Worm (Caenorhabditis elegans) whole organism, L4 larva: ENCODE measurements around the gene xtr-1.

ENCODE experiments used
- F44E2.7 ChIP-seq: fragments of 200-800 bp; sonication (Bioruptor generic); IDR thresholded peaks from 2 replicates; pipeline ENCODE4 v2.1.2; 2022; ENCODE audit warnings: missing genetic modification characterization, missing compliant biosample characterization
- ama-1 ChIP-seq: fragments of 150-350 bp; optimal IDR thresholded peaks from 2 replicates; lab custom pipeline; 2014; ENCODE audit warnings: inconsistent platforms, mixed read lengths
- arid-1 ChIP-seq: fragments of 200-800 bp; sonication (Bioruptor generic); conservative IDR thresholded peaks from 2 replicates; pipeline ENCODE4 v1.3.6; 2022; ENCODE audit warnings: missing genetic modification reagents, missing genetic modification characterization, missing compliant biosample characterization
- nhr-111 ChIP-seq: fragments of 200-800 bp; sonication (Bioruptor generic); optimal IDR thresholded peaks from 2 replicates; lab custom pipeline; 2018; ENCODE audit warnings: mild to moderate bottlenecking, missing genetic modification characterization, missing compliant biosample characterization
- sdz-12 ChIP-seq: fragments of 200-800 bp; sonication (Bioruptor generic); optimal IDR thresholded peaks from 2 replicates; lab custom pipeline; 2018; ENCODE audit warnings: mild to moderate bottlenecking, missing genetic modification characterization, missing compliant biosample characterization
- skn-1 ChIP-seq: fragments of 150-350 bp; optimal IDR thresholded peaks from 2 replicates; lab custom pipeline; 2014; ENCODE audit warnings: missing biosample characterization, missing genetic modification characterization
- unc-39 ChIP-seq: sonication (generic microtip); optimal IDR thresholded peaks from 2 replicates; lab custom pipeline; 2017; ENCODE audit warnings: missing biosample characterization, missing genetic modification characterization

DNA sequence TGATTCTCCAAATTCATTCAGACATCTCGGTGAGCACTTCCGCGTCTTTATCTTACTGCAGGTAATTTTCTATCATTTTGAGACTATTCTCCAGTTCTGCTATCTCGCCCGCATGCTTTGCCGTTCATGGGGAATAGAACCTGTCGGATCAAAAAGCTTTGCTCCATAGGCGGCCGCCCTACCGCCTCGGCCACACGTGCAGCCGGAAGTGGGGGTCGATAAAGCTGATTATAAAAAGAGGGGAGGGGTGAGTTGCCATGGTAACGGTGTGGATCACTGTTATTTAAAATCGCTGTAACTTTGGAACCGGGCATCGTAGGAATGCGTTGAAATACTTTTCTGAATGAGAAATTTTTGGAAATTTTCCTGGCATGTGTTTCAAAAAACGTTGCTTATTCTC lies 17.8 kb downstream of the xtr-1 start:
- TF ChIP-seq skn-1 (tag; lab: Kevin White, UChicago): no peak
- TF ChIP-seq F44E2.7 (GFP tag; lab: Robert Waterston, UW): no peak
- TF ChIP-seq nhr-111 (GFP tag; lab: Kevin White, UChicago): no peak
- TF ChIP-seq arid-1: no peak
- no peak for TF ChIP-seq unc-39 (tag; lab: Kevin White, UChicago)
- TF ChIP-seq sdz-12: no peak
- no peak for TF ChIP-seq ama-1 (lab: Kevin White, UChicago)
